Fruit fly (Drosophila melanogaster) whole organism, embryonic: ENCODE data around the gene Sec3.

Experiments used
- Antp ChIP-seq: fragments of 200-800 bp; sonication (Bioruptor generic); optimal IDR thresholded peaks from 3 replicates; lab custom pipeline; 2016; ENCODE audit warnings: missing biosample characterization, missing genetic modification characterization
- Bdp1 ChIP-seq: fragments of 200-800 bp; sonication (Bioruptor generic); optimal IDR thresholded peaks from 3 replicates; lab custom pipeline; 2016; ENCODE audit warnings: missing biosample characterization, missing genetic modification characterization
- BtbVII ChIP-seq: fragments of 200-800 bp; sonication (Bioruptor generic); optimal IDR thresholded peaks from 3 replicates; lab custom pipeline; 2017; ENCODE audit warnings: missing biosample characterization, mild to moderate bottlenecking, missing genetic modification characterization
- CG11695 ChIP-seq: fragments of 200-800 bp; sonication (Bioruptor generic); IDR thresholded peaks from 3 replicates; pipeline ENCODE4 v1.3.6; 2022; ENCODE audit warnings: missing biosample characterization, missing genetic modification characterization
- CG12769 ChIP-seq: fragments of 200-800 bp; sonication (Bioruptor generic); optimal IDR thresholded peaks from 2 replicates; lab custom pipeline; 2019; ENCODE audit warnings: missing biosample characterization, mild to moderate bottlenecking, missing genetic modification characterization, moderate library complexity
- CG13123 ChIP-seq: fragments of 200-800 bp; sonication (Bioruptor generic); optimal IDR thresholded peaks from 2 replicates; lab custom pipeline; 2016; ENCODE audit warnings: missing biosample characterization, missing genetic modification characterization
- CG13296 ChIP-seq: fragments of 200-800 bp; sonication (Bioruptor generic); optimal IDR thresholded peaks from 3 replicates; lab custom pipeline; 2018; ENCODE audit warnings: missing biosample characterization, mild to moderate bottlenecking, missing genetic modification characterization
- CG15073 ChIP-seq: fragments of 200-800 bp; sonication (Bioruptor generic); optimal IDR thresholded peaks from 2 replicates; lab custom pipeline; 2016; ENCODE audit warnings: missing biosample characterization, missing genetic modification characterization
- CG15696 ChIP-seq: fragments of 200-800 bp; sonication (Bioruptor generic); optimal IDR thresholded peaks from 2 replicates; lab custom pipeline; 2019; ENCODE audit warnings: missing biosample characterization, mild to moderate bottlenecking, missing genetic modification characterization, moderate library complexity
- CG16813 ChIP-seq: fragments of 200-800 bp; sonication (Bioruptor generic); IDR thresholded peaks from 3 replicates; pipeline ENCODE4 v1.3.6; 2022; ENCODE audit warnings: missing biosample characterization, missing genetic modification characterization; ENCODE audit not compliant: partially characterized antibody
- CG17361 ChIP-seq: fragments of 200-800 bp; sonication (Bioruptor generic); IDR thresholded peaks from 3 replicates; pipeline ENCODE4 v1.3.6; 2022; ENCODE audit warnings: missing biosample characterization, missing genetic modification characterization
- CG17568 ChIP-seq: fragments of 200-800 bp; sonication (Bioruptor generic); optimal IDR thresholded peaks from 2 replicates; lab custom pipeline; 2018; ENCODE audit warnings: missing biosample characterization, mild to moderate bottlenecking, missing genetic modification characterization, moderate library complexity
- CG18764 ChIP-seq: fragments of 200-800 bp; sonication (Bioruptor generic); optimal IDR thresholded peaks from 3 replicates; lab custom pipeline; 2016; ENCODE audit warnings: missing biosample characterization, missing genetic modification characterization
- CG2129 ChIP-seq: fragments of 200-800 bp; sonication (Bioruptor generic); IDR thresholded peaks from 2 replicates; pipeline ENCODE4 v1.3.6; 2022; ENCODE audit warnings: missing biosample characterization, missing genetic modification characterization; ENCODE audit not compliant: partially characterized antibody
- CG33557 ChIP-seq: fragments of 200-800 bp; sonication (Bioruptor generic); optimal IDR thresholded peaks from 2 replicates; lab custom pipeline; 2019; ENCODE audit warnings: missing biosample characterization, mild to moderate bottlenecking, missing genetic modification characterization, moderate library complexity
- CG3407 ChIP-seq: fragments of 200-800 bp; sonication (Bioruptor generic); optimal IDR thresholded peaks from 2 replicates; lab custom pipeline; 2018; ENCODE audit warnings: missing biosample characterization, mild to moderate bottlenecking, missing genetic modification characterization
- CG4404 ChIP-seq: fragments of 200-800 bp; sonication (Bioruptor generic); IDR thresholded peaks from 2 replicates; pipeline ENCODE4 v1.3.6; 2022; ENCODE audit warnings: missing biosample characterization, missing genetic modification characterization
- CG6689 ChIP-seq: fragments of 200-800 bp; sonication (Bioruptor generic); IDR thresholded peaks from 2 replicates; pipeline ENCODE4 v1.3.6; 2022; ENCODE audit warnings: missing biosample characterization, missing genetic modification characterization
- CG7839 ChIP-seq: fragments of 200-800 bp; sonication (Bioruptor generic); optimal IDR thresholded peaks from 3 replicates; lab custom pipeline; 2018; ENCODE audit warnings: missing biosample characterization, mild to moderate bottlenecking, missing genetic modification characterization, moderate library complexity
- CG8765 ChIP-seq: fragments of 200-800 bp; sonication (Bioruptor generic); IDR thresholded peaks from 2 replicates; pipeline ENCODE4 v1.3.6; 2022; ENCODE audit warnings: missing biosample characterization, missing genetic modification characterization
- CTCF ChIP-seq: fragments of 200-800 bp; sonication (Bioruptor generic); optimal IDR thresholded peaks from 2 replicates; lab custom pipeline; 2017; ENCODE audit warnings: missing biosample characterization, mild to moderate bottlenecking, missing genetic modification characterization, moderate library complexity
- Deaf1 ChIP-seq: fragments of 200-800 bp; optimal IDR thresholded peaks from 3 replicates; lab custom pipeline; 2019; ENCODE audit warnings: missing biosample characterization, mild to moderate bottlenecking, missing genetic modification characterization, moderate library complexity
- Dip2 ChIP-seq: fragments of 200-800 bp; sonication (Bioruptor generic); IDR thresholded peaks from 2 replicates; pipeline ENCODE4 v1.3.6; 2022; ENCODE audit warnings: missing biosample characterization, missing genetic modification characterization
- ERR ChIP-seq: fragments of 200-800 bp; sonication (Bioruptor generic); optimal IDR thresholded peaks from 2 replicates; lab custom pipeline; 2016; ENCODE audit warnings: missing biosample characterization, missing genetic modification characterization
- MESR4 ChIP-seq: fragments of 200-800 bp; sonication (Bioruptor generic); optimal IDR thresholded peaks from 2 replicates; lab custom pipeline; 2018; ENCODE audit warnings: missing biosample characterization, mild to moderate bottlenecking, missing genetic modification characterization, moderate library complexity
- Mrtf ChIP-seq: fragments of 200-800 bp; sonication (Bioruptor generic); IDR thresholded peaks from 3 replicates; pipeline ENCODE4 v1.3.6; 2022; ENCODE audit warnings: missing biosample characterization, missing genetic modification characterization
- NC2α ChIP-seq: fragments of 200-800 bp; sonication (Bioruptor generic); optimal IDR thresholded peaks from 2 replicates; lab custom pipeline; 2016; ENCODE audit warnings: missing biosample characterization, missing genetic modification characterization
- Nf-YA ChIP-seq: fragments of 200-800 bp; sonication (Bioruptor generic); IDR thresholded peaks from 2 replicates; pipeline ENCODE4 v1.3.6; 2022; ENCODE audit warnings: missing biosample characterization, missing genetic modification characterization
- Oaz ChIP-seq: fragments of 200-800 bp; sonication (Bioruptor generic); IDR thresholded peaks from 2 replicates; pipeline ENCODE4 v1.3.6; 2022; ENCODE audit warnings: missing biosample characterization, missing genetic modification characterization
- Pdp1 ChIP-seq, 2 experiments: fragments of 200-800 bp; sonication (Bioruptor generic); optimal IDR thresholded peaks; 3 replicates each; lab custom pipeline; 2016; ENCODE audit warnings: missing biosample characterization in 2 of 2, missing genetic modification characterization in 2 of 2, mild to moderate bottlenecking in 1 of 2, moderate library complexity in 1 of 2
- Ptx1 ChIP-seq: fragments of 200-800 bp; sonication (Bioruptor generic); IDR thresholded peaks from 2 replicates; pipeline ENCODE4 v1.3.6; 2022; ENCODE audit warnings: missing biosample characterization, missing genetic modification characterization
- Rfx ChIP-seq: fragments of 200-800 bp; sonication (Bioruptor generic); IDR thresholded peaks from 2 replicates; pipeline ENCODE4 v1.3.6; 2022; ENCODE audit warnings: missing biosample characterization, missing genetic modification characterization
- Sin3A ChIP-seq: fragments of >200 bp; optimal IDR thresholded peaks from 2 replicates; lab custom pipeline; 2018
- Six4 ChIP-seq: fragments of 200-800 bp; sonication (Bioruptor generic); optimal IDR thresholded peaks from 2 replicates; lab custom pipeline; 2016; ENCODE audit warnings: missing biosample characterization, missing genetic modification characterization
- Sry-β ChIP-seq: fragments of 200-800 bp; sonication (Bioruptor generic); optimal IDR thresholded peaks from 2 replicates; lab custom pipeline; 2018; ENCODE audit warnings: missing biosample characterization, mild to moderate bottlenecking, missing genetic modification characterization, moderate library complexity
- Usf ChIP-seq: fragments of 200-800 bp; sonication (Bioruptor generic); optimal IDR thresholded peaks from 2 replicates; lab custom pipeline; 2017; ENCODE audit warnings: missing genotype, missing biosample characterization, missing genetic modification characterization
- ash1 ChIP-seq: fragments of 200-800 bp; sonication (Bioruptor generic); optimal IDR thresholded peaks from 2 replicates; lab custom pipeline; 2018; ENCODE audit warnings: missing biosample characterization, mild to moderate bottlenecking, missing genetic modification characterization
- ato ChIP-seq: fragments of 200-800 bp; sonication (Bioruptor generic); IDR thresholded peaks from 2 replicates; pipeline ENCODE4 v1.3.6; 2022; ENCODE audit warnings: missing biosample characterization, missing genetic modification characterization; ENCODE audit not compliant: partially characterized antibody
- bigmax ChIP-seq: fragments of 200-800 bp; sonication (Bioruptor generic); optimal IDR thresholded peaks from 2 replicates; lab custom pipeline; 2018; ENCODE audit warnings: missing biosample characterization, mild to moderate bottlenecking, missing genetic modification characterization
- crc ChIP-seq: fragments of 200-800 bp; sonication (Bioruptor generic); optimal IDR thresholded peaks from 2 replicates; lab custom pipeline; 2016; ENCODE audit warnings: missing biosample characterization, missing genetic modification characterization
- crol ChIP-seq: fragments of 200-800 bp; sonication (Bioruptor generic); IDR thresholded peaks from 2 replicates; pipeline ENCODE4 v1.3.6; 2022; ENCODE audit warnings: missing biosample characterization, missing genetic modification characterization
- danr ChIP-seq: fragments of 200-800 bp; sonication (Bioruptor generic); IDR thresholded peaks from 2 replicates; pipeline ENCODE4 v1.3.6; 2022; ENCODE audit warnings: missing biosample characterization, missing genetic modification characterization
- eyg ChIP-seq: fragments of 200-800 bp; sonication (Bioruptor generic); optimal IDR thresholded peaks from 3 replicates; lab custom pipeline; 2016; ENCODE audit warnings: missing biosample characterization, missing genetic modification characterization
- ftz-f1 ChIP-seq: fragments of 200-800 bp; sonication (Bioruptor generic); optimal IDR thresholded peaks from 2 replicates; lab custom pipeline; 2016; ENCODE audit warnings: missing biosample characterization, missing genetic modification characterization
- gfzf ChIP-seq: fragments of 200-800 bp; sonication (Bioruptor generic); optimal IDR thresholded peaks from 2 replicates; lab custom pipeline; 2016; ENCODE audit warnings: missing biosample characterization, mild to moderate bottlenecking, missing genetic modification characterization, moderate library complexity
- gt ChIP-seq: fragments of 200-800 bp; sonication (Bioruptor generic); IDR thresholded peaks from 2 replicates; pipeline ENCODE4 v1.3.6; 2022; ENCODE audit warnings: missing biosample characterization, missing genetic modification characterization
- knrl ChIP-seq: fragments of 200-800 bp; sonication (Bioruptor generic); IDR thresholded peaks from 3 replicates; pipeline ENCODE4 v1.3.6; 2022; ENCODE audit warnings: missing biosample characterization, missing genetic modification characterization; ENCODE audit not compliant: partially characterized antibody
- lilli ChIP-seq: fragments of 200-800 bp; sonication (Bioruptor generic); optimal IDR thresholded peaks from 3 replicates; lab custom pipeline; 2016; ENCODE audit warnings: missing biosample characterization, missing genetic modification characterization
- pan ChIP-seq, 4 experiments: fragments of >200 bp in 3 of 4; fragments of 200-800 bp in 1 of 4; sonication (Bioruptor generic) in 1 of 4; optimal IDR thresholded peaks in 3 of 4; IDR thresholded peaks in 1 of 4; 2 replicates each; pipeline versions ENCODE4 v1.3.6 to Lab custom; 2017 to 2022; ENCODE audit warnings: missing biosample characterization in 2 of 4, missing genetic modification characterization in 2 of 4, mixed read lengths in 1 of 4
- pb ChIP-seq: fragments of 200-800 bp; sonication (Bioruptor generic); optimal IDR thresholded peaks from 3 replicates; lab custom pipeline; 2016; ENCODE audit warnings: missing biosample characterization, missing genetic modification characterization
- sob ChIP-seq: fragments of 200-800 bp; sonication (Bioruptor generic); IDR thresholded peaks from 2 replicates; pipeline ENCODE4 v1.3.6; 2022; ENCODE audit warnings: missing biosample characterization, missing genetic modification characterization
- tgo ChIP-seq: fragments of 200-800 bp; sonication (Bioruptor generic); IDR thresholded peaks from 3 replicates; pipeline ENCODE4 v1.3.6; 2022; ENCODE audit warnings: missing biosample characterization, missing genetic modification characterization
- zfh2 ChIP-seq: fragments of 200-800 bp; sonication (Bioruptor generic); optimal IDR thresholded peaks from 2 replicates; lab custom pipeline; 2016; ENCODE audit warnings: missing biosample characterization, missing genetic modification characterization

The Sec3 gene

dm6 chr3L:17421319-17421718 lies 3.7 kb downstream of the Sec3 start, which contains the start of gene blot (continued):
- TF ChIP-seq CG4404 (GFP tag; lab: Robert Waterston, UW) = no peak
- TF ChIP-seq CG15073 (GFP tag; lab: Kevin White, UChicago) = no peak
- no peak for TF ChIP-seq CG8765 (GFP tag; lab: Robert Waterston, UW)
- TF ChIP-seq crc (GFP tag; lab: Kevin White, UChicago) = no peak
- no peak for TF ChIP-seq CG16813 (GFP tag; lab: Robert Waterston, UW)
- TF ChIP-seq Antp (GFP tag; lab: Kevin White, UChicago) = no peak
- no peak for TF ChIP-seq bigmax
- TF ChIP-seq knrl (GFP tag; lab: Robert Waterston, UW) = no peak
- TF ChIP-seq pan (optimal IDR thresholded peaks at IDR 0.05; lab: Kevin White, UChicago) = no peak
- peak in 1 of 2 experiments; percentile 11 for TF ChIP-seq pan (GFP tag; optimal IDR thresholded peaks at IDR 0.05 in 1 of 2, IDR thresholded peaks at IDR 0.05 in 1 of 2)
- TF ChIP-seq CG6689 (GFP tag; lab: Robert Waterston, UW) = no peak
- no peak for TF ChIP-seq danr (GFP tag; lab: Robert Waterston, UW)
- TF ChIP-seq BtbVII (GFP tag; lab: Kevin White, UChicago) = peak; percentile 35
- TF ChIP-seq CG2129 (GFP tag; lab: Robert Waterston, UW) = no peak
- TF ChIP-seq pb (GFP tag; lab: Kevin White, UChicago) = no peak
- TF ChIP-seq sob (GFP tag; lab: Robert Waterston, UW) = no peak
- no peak for TF ChIP-seq crol
- no peak for TF ChIP-seq tgo (GFP tag; lab: Robert Waterston, UW)
- peak; percentile 9; the same call in 1 of the 2 replicates for TF ChIP-seq Rfx (GFP tag; lab: Robert Waterston, UW)
- no peak for TF ChIP-seq Mrtf (GFP tag; lab: Robert Waterston, UW)
- no peak for TF ChIP-seq ERR
- TF ChIP-seq Sin3A (lab: Kevin White, UChicago) = no peak
- TF ChIP-seq Sry-β (GFP tag; lab: Kevin White, UChicago) = no peak
- no peak for TF ChIP-seq CG18764 (GFP tag; lab: Kevin White, UChicago)
- TF ChIP-seq gfzf = no peak
- no peak for TF ChIP-seq Nf-YA
- TF ChIP-seq Pdp1 (GFP tag; optimal IDR thresholded peaks at IDR 0.05; lab: Kevin White, UChicago) = no peak
- TF ChIP-seq CG12769 = peak; percentile 45
- TF ChIP-seq ato (GFP tag; lab: Robert Waterston, UW) = 0 out of 2 replicates have a peak, but pooled peaks have one; percentile 33
- TF ChIP-seq CG13296 = no peak
- no peak for TF ChIP-seq zfh2 (GFP tag; lab: Kevin White, UChicago)
- no peak for TF ChIP-seq MESR4
- TF ChIP-seq CG13123 (GFP tag; lab: Kevin White, UChicago) = no peak
- TF ChIP-seq ftz-f1 (GFP tag; lab: Kevin White, UChicago) = no peak
- TF ChIP-seq Six4 (GFP tag; lab: Kevin White, UChicago) = no peak
- no peak for TF ChIP-seq ash1 (GFP tag; lab: Kevin White, UChicago)
- no peak for TF ChIP-seq CG17361 (GFP tag; lab: Robert Waterston, UW)
- no peak for TF ChIP-seq CG3407 (GFP tag; lab: Kevin White, UChicago)
- TF ChIP-seq Oaz (GFP tag; lab: Robert Waterston, UW) = no peak
- no peak for TF ChIP-seq eyg
- no peak for TF ChIP-seq NC2α (GFP tag; lab: Kevin White, UChicago)
- no peak for TF ChIP-seq lilli (GFP tag; lab: Kevin White, UChicago)
- no peak for TF ChIP-seq Ptx1 (GFP tag; lab: Robert Waterston, UW)
- TF ChIP-seq Deaf1 (tag; lab: Kevin White, UChicago) = peak; percentile 86
- TF ChIP-seq CG11695 (GFP tag; lab: Robert Waterston, UW) = no peak
- no peak for TF ChIP-seq CG33557
- no peak for TF ChIP-seq CG15696 (tag; lab: Kevin White, UChicago)
- TF ChIP-seq Bdp1 (GFP tag; lab: Kevin White, UChicago) = no peak
- TF ChIP-seq Dip2 (GFP tag; lab: Robert Waterston, UW) = no peak
- peak; percentile 0 for TF ChIP-seq CG7839 (tag; lab: Kevin White, UChicago)
- TF ChIP-seq Usf (GFP tag; lab: Kevin White, UChicago) = no peak
- TF ChIP-seq CTCF (GFP tag; lab: Kevin White, UChicago) = no peak
- no peak for TF ChIP-seq gt
- TF ChIP-seq CG17568 = peak; percentile 19
